Worm (Caenorhabditis elegans) whole organism, L2 larva: Measurements from ENCODE around the gene dot-1.3.

Experiments
- R02D3.7 ChIP-seq: fragments of 150-350 bp; optimal IDR thresholded peaks from 2 replicates; lab custom pipeline; 2014; ENCODE audit warnings: missing biosample characterization, missing genetic modification characterization
- ZK546.5 ChIP-seq: sonication (generic microtip); optimal IDR thresholded peaks from 2 replicates; lab custom pipeline; 2017; ENCODE audit warnings: missing biosample characterization, missing genetic modification characterization
- aly-2 ChIP-seq: fragments of 150-350 bp; optimal IDR thresholded peaks from 2 replicates; lab custom pipeline; 2014; ENCODE audit warnings: missing biosample characterization, missing genetic modification characterization
- ama-1 ChIP-seq: fragments of 150-350 bp; optimal IDR thresholded peaks from 2 replicates; lab custom pipeline; 2018; ENCODE audit warnings: inconsistent platforms
- egl-27 ChIP-seq: sonication (generic microtip); optimal IDR thresholded peaks from 3 replicates; lab custom pipeline; 2017; ENCODE audit warnings: missing biosample characterization, missing genetic modification reagents, missing genetic modification characterization
- fos-1 ChIP-seq: fragments of 150-350 bp; optimal IDR thresholded peaks from 2 replicates; lab custom pipeline; 2014; ENCODE audit warnings: missing biosample characterization, missing genetic modification characterization
- lin-13 ChIP-seq: fragments of 150-350 bp; optimal IDR thresholded peaks from 2 replicates; lab custom pipeline; 2014; ENCODE audit warnings: missing biosample characterization, missing genetic modification reagents, missing genetic modification characterization
- nhr-10 ChIP-seq: sonication (generic microtip); optimal IDR thresholded peaks from 2 replicates; lab custom pipeline; 2017; ENCODE audit warnings: missing biosample characterization, missing genetic modification characterization
- nhr-11 ChIP-seq: fragments of 150-350 bp; optimal IDR thresholded peaks from 2 replicates; lab custom pipeline; 2014; ENCODE audit warnings: missing biosample characterization, missing genetic modification characterization
- nhr-12 ChIP-seq: fragments of 150-350 bp; optimal IDR thresholded peaks from 2 replicates; lab custom pipeline; 2014; ENCODE audit warnings: missing biosample characterization, missing genetic modification characterization
- unc-55 ChIP-seq: fragments of 150-350 bp; sonication (generic microtip); optimal IDR thresholded peaks from 3 replicates; lab custom pipeline; 2014; ENCODE audit warnings: missing biosample characterization, missing genetic modification reagents, missing genetic modification characterization

ce11 chrX:12290539-12290938, 12.1 kb downstream of the dot-1.3 start, which contains the start of gene C04B4.4:
- no peak for TF ChIP-seq ZK546.5
- TF ChIP-seq ama-1 (lab: Kevin White, UChicago), result no peak
- no peak for TF ChIP-seq egl-27 (tag; lab: Kevin White, UChicago)
- no peak for TF ChIP-seq nhr-10 (tag; lab: Kevin White, UChicago)
- no peak for TF ChIP-seq nhr-11 (tag; lab: Kevin White, UChicago)
- no peak for TF ChIP-seq aly-2
- TF ChIP-seq lin-13, result no peak
- no peak for TF ChIP-seq unc-55 (GFP tag; lab: Kevin White, UChicago)
- TF ChIP-seq fos-1 (tag; lab: Kevin White, UChicago), result no peak
- TF ChIP-seq R02D3.7 (tag; lab: Kevin White, UChicago), result no peak
- no peak for TF ChIP-seq nhr-12 (tag; lab: Kevin White, UChicago)
